3 fruit fly cellular contexts compared by ENCODE assay signal in genomic region chr2L:21006592-21006991, dm6.
A peak's percentile ranks its signal among the peaks of the same experiment; 100 is the strongest.
TF ChIP-seq lines count a peak whose summit lies in the region.

No protein-coding gene starts in this region.

- no peak for TF ChIP-seq CTCF in whole organism, embryonic (GFP tag; optimal IDR thresholded peaks at IDR 0.05; lab: Kevin White, UChicago)

TF ChIP-seq in whole organism, embryonic, 481 proteins besides CTCF, POLR2A, EP300 and RAD21:
- no peak for TF ChIP-seq CG8765 (GFP tag; IDR thresholded peaks at IDR 0.05; lab: Robert Waterston, UW)
- TF ChIP-seq gem (tag; optimal IDR thresholded peaks at IDR 0.05; lab: Kevin White, UChicago), result peak; percentile 12
- TF ChIP-seq bsh (GFP tag; optimal IDR thresholded peaks at IDR 0.05; lab: Kevin White, UChicago), result peak in 1 of 2 experiments; percentile 39

TF ChIP-seq in whole organism, prepupa, 60 proteins besides CTCF, POLR2A, EP300 and RAD21 (continues in another document):
- TF ChIP-seq CG16779 (tag; optimal IDR thresholded peaks at IDR 0.05; lab: Kevin White, UChicago) (peak; percentile 1), Eip75B (GFP tag; optimal IDR thresholded peaks at IDR 0.05; lab: Kevin White, UChicago) (peak; percentile 25), CG11762 (GFP tag; optimal IDR thresholded peaks at IDR 0.05; lab: Kevin White, UChicago; ENCODE audit: insufficient read depth) (peak; percentile 4), CG15336 (GFP tag; IDR thresholded peaks at IDR 0.05; lab: Robert Waterston, UW) (0 out of 2 replicates have a peak, but pooled peaks have one; percentile 29), Ets21C (GFP tag; optimal IDR thresholded peaks at IDR 0.05; lab: Kevin White, UChicago) (no peak), CG1621 (tag; optimal IDR thresholded peaks at IDR 0.05; lab: Kevin White, UChicago) (peak; percentile 44), Gug (GFP tag; IDR thresholded peaks at IDR 0.05; lab: Robert Waterston, UW) (peak; percentile 30; the same call in 1 of the 2 replicates), cyc (GFP tag; optimal IDR thresholded peaks at IDR 0.05; lab: Kevin White, UChicago) (no peak), Hr39 (GFP tag; optimal IDR thresholded peaks at IDR 0.05; lab: Kevin White, UChicago) (no peak), acj6 (GFP tag; optimal IDR thresholded peaks at IDR 0.05; lab: Kevin White, UChicago) (peak; percentile 27), Hr4 (GFP tag; optimal IDR thresholded peaks at IDR 0.05; lab: Kevin White, UChicago) (peak; percentile 39), CG6163 (GFP tag; IDR thresholded peaks at IDR 0.05; lab: Robert Waterston, UW) (0 out of 3 replicates have a peak, but pooled peaks have one; percentile 26), fkh (GFP tag; optimal IDR thresholded peaks at IDR 0.05; lab: Kevin White, UChicago) (no peak), dac (GFP tag; optimal IDR thresholded peaks at IDR 0.05; lab: Kevin White, UChicago) (no peak), achi (GFP tag; optimal IDR thresholded peaks at IDR 0.05; lab: Kevin White, UChicago) (peak; percentile 29), svp (GFP tag; lab: Kevin White, UChicago) (no peak), Smox (GFP tag; optimal IDR thresholded peaks at IDR 0.05; lab: Kevin White, UChicago) (no peak), CG3032 (tag; optimal IDR thresholded peaks at IDR 0.05; lab: Kevin White, UChicago) (peak; percentile 79), CG32006 (GFP tag; optimal IDR thresholded peaks at IDR 0.05; lab: Kevin White, UChicago) (peak; percentile 54), Eip78C (GFP tag; lab: Kevin White, UChicago) (peak; percentile 62), Blimp-1 (GFP tag; optimal IDR thresholded peaks at IDR 0.05; lab: Kevin White, UChicago) (no peak), vri (GFP tag; optimal IDR thresholded peaks at IDR 0.05; lab: Kevin White, UChicago) (no peak), CG8119 (GFP tag; IDR thresholded peaks at IDR 0.05; lab: Robert Waterston, UW) (peak; percentile 41; the same call in 1 of the 3 replicates), CG9139 (GFP tag; optimal IDR thresholded peaks at IDR 0.05; lab: Kevin White, UChicago) (no peak), CG11294 (GFP tag; IDR thresholded peaks at IDR 0.05; lab: Robert Waterston, UW) (no peak), pdm3 (GFP tag; optimal IDR thresholded peaks at IDR 0.05; lab: Kevin White, UChicago) (peak; percentile 36), topi (GFP tag; optimal IDR thresholded peaks at IDR 0.05; lab: Kevin White, UChicago) (no peak), CG11902 (GFP tag; optimal IDR thresholded peaks at IDR 0.05; lab: Kevin White, UChicago) (no peak), fd85E (GFP tag; optimal IDR thresholded peaks at IDR 0.05; lab: Kevin White, UChicago) (no peak), OdsH (GFP tag; optimal IDR thresholded peaks at IDR 0.05; lab: Kevin White, UChicago) (peak; percentile 20), CG8319 (GFP tag; optimal IDR thresholded peaks at IDR 0.05; lab: Kevin White, UChicago) (no peak), Met (GFP tag; optimal IDR thresholded peaks at IDR 0.05; lab: Kevin White, UChicago) (no peak), Sox15 (GFP tag; optimal IDR thresholded peaks at IDR 0.05; lab: Kevin White, UChicago) (no peak), Eip93F (GFP tag; optimal IDR thresholded peaks at IDR 0.05; lab: Kevin White, UChicago) (no peak), CG6808 (GFP tag; optimal IDR thresholded peaks at IDR 0.05; lab: Kevin White, UChicago) (peak; percentile 73), Sox102F (GFP tag; optimal IDR thresholded peaks at IDR 0.05; lab: Kevin White, UChicago) (no peak), esn (GFP tag; optimal IDR thresholded peaks at IDR 0.05; lab: Kevin White, UChicago) (no peak), salr (GFP tag; optimal IDR thresholded peaks at IDR 0.05; lab: Kevin White, UChicago) (peak; percentile 55 to 56), CG4318 (GFP tag; optimal IDR thresholded peaks at IDR 0.05; lab: Kevin White, UChicago) (peak; percentile 18), spab (GFP tag; optimal IDR thresholded peaks at IDR 0.05; lab: Kevin White, UChicago) (peak; percentile 59), fd59A (GFP tag; optimal IDR thresholded peaks at IDR 0.05; lab: Kevin White, UChicago) (peak; percentile 56), CG3919 (GFP tag; optimal IDR thresholded peaks at IDR 0.05; lab: Kevin White, UChicago) (peak; percentile 48), CG7368 (GFP tag; optimal IDR thresholded peaks at IDR 0.05; lab: Kevin White, UChicago) (no peak), Hr38 (GFP tag; optimal IDR thresholded peaks at IDR 0.05; lab: Kevin White, UChicago) (no peak), net (GFP tag; optimal IDR thresholded peaks at IDR 0.05; lab: Kevin White, UChicago) (no peak)

TF ChIP-seq in whole organism, pupa, 21 proteins besides CTCF, POLR2A, EP300 and RAD21:
- TF ChIP-seq D1 (tag; optimal IDR thresholded peaks at IDR 0.05; lab: Kevin White, UChicago) (peak; percentile 46), CG13204 (GFP tag; optimal IDR thresholded peaks at IDR 0.05; lab: Kevin White, UChicago) (no peak), Ets98B (GFP tag; IDR thresholded peaks at IDR 0.05; lab: Robert Waterston, UW) (no peak), EcR (GFP tag; optimal IDR thresholded peaks at IDR 0.05; lab: Kevin White, UChicago) (no peak), CG8301 (tag; optimal IDR thresholded peaks at IDR 0.05; lab: Kevin White, UChicago) (peak; percentile 47), CG4496 (GFP tag; IDR thresholded peaks at IDR 0.05; lab: Robert Waterston, UW) (no peak), CG10348 (GFP tag; IDR thresholded peaks at IDR 0.05; lab: Robert Waterston, UW) (no peak), CG14655 (GFP tag; optimal IDR thresholded peaks at IDR 0.05; lab: Kevin White, UChicago) (peak; percentile 74), CG8159 (tag; optimal IDR thresholded peaks at IDR 0.05; lab: Kevin White, UChicago) (peak; percentile 74), CG34367 (tag; optimal IDR thresholded peaks at IDR 0.05; lab: Kevin White, UChicago) (peak; percentile 65), CG9948 (tag; optimal IDR thresholded peaks at IDR 0.05; lab: Kevin White, UChicago) (peak; percentile 85), Pif1B (GFP tag; optimal IDR thresholded peaks at IDR 0.05; lab: Kevin White, UChicago) (peak; percentile 18), CG17806 (tag; optimal IDR thresholded peaks at IDR 0.05; lab: Kevin White, UChicago) (peak; percentile 78), CG15710 (tag; optimal IDR thresholded peaks at IDR 0.05; lab: Kevin White, UChicago) (peak; percentile 65), Pif1A (GFP tag; optimal IDR thresholded peaks at IDR 0.05; lab: Kevin White, UChicago) (peak; percentile 25), fd96Ca (GFP tag; IDR thresholded peaks at IDR 0.05; lab: Robert Waterston, UW) (no peak), CG12605 (GFP tag; IDR thresholded peaks at IDR 0.05; lab: Robert Waterston, UW) (no peak)
TF ChIP-seq in whole organism, pupa: peak in this region for 10.

Comparison
In these comparisons a context has a peak if more than half of its experiments do, and no peak if none do; other contexts are left out.
1. Of the 7 proteins assayed by ChIP-seq in both whole organism, embryonic and whole organism, prepupa: peak only in whole organism, embryonic: none; only in whole organism, prepupa: CG16779, Gug and Lpt; in both: none; in neither: 4.